Worm (Caenorhabditis elegans): ENCODE results near the gene C31H2.4.

Gene C31H2.4

ce11 chrX:5159645-5160044, at the start of gene C31H2.4:
Gene C31H2.4, minus strand, starts transcription at chrX:5159663.
- no peak for TF ChIP-seq ces-1 (GFP tag; optimal IDR thresholded peaks at IDR 0.05)
- TF ChIP-seq M03D4.4 (tag; optimal IDR thresholded peaks at IDR 0.05) = no peak
- TF ChIP-seq unc-39 (tag; optimal IDR thresholded peaks at IDR 0.05) = no peak
- TF ChIP-seq cnd-1 (tag; optimal IDR thresholded peaks at IDR 0.05) = no peak
- no peak for TF ChIP-seq tbx-8 (GFP tag; optimal IDR thresholded peaks at IDR 0.05)
- TF ChIP-seq nhr-237 (tag; optimal IDR thresholded peaks at IDR 0.05) = no peak
- no peak for TF ChIP-seq sem-2 (GFP tag; optimal IDR thresholded peaks at IDR 0.05)
- TF ChIP-seq unc-62 (GFP tag; optimal IDR thresholded peaks at IDR 0.05) = no peak
- TF ChIP-seq unc-120 (tag; optimal IDR thresholded peaks at IDR 0.05; ENCODE audit: poor library complexity, severe bottlenecking) = no peak
- no peak for TF ChIP-seq blmp-1 (tag; optimal IDR thresholded peaks at IDR 0.05)
- TF ChIP-seq sptf-1 (tag; optimal IDR thresholded peaks at IDR 0.05) = no peak
- TF ChIP-seq mep-1 (tag; optimal IDR thresholded peaks at IDR 0.05) = no peak
- no peak for TF ChIP-seq ceh-43 (GFP tag; optimal IDR thresholded peaks at IDR 0.05)
- TF ChIP-seq zip-8 (tag; optimal IDR thresholded peaks at IDR 0.05) = no peak
- no peak for TF ChIP-seq hlh-1 (tag; optimal IDR thresholded peaks at IDR 0.05)
- TF ChIP-seq drap-1 (GFP tag; optimal IDR thresholded peaks at IDR 0.05) = no peak
- TF ChIP-seq nhr-76 (tag; optimal IDR thresholded peaks at IDR 0.05) = no peak
- no peak for TF ChIP-seq mls-2 (tag; optimal IDR thresholded peaks at IDR 0.05)
- no peak for TF ChIP-seq ceh-83 (GFP tag; optimal IDR thresholded peaks at IDR 0.05)
- TF ChIP-seq nhr-28 (tag; optimal IDR thresholded peaks at IDR 0.05) = no peak

ce11 chrX:5208831-5209230, 49.4 kb upstream of the C31H2.4 start:
- TF ChIP-seq ham-2 (GFP tag; optimal IDR thresholded peaks at IDR 0.05) (no peak), mab-5 (tag; optimal IDR thresholded peaks at IDR 0.05) (no peak), unc-39 (tag; optimal IDR thresholded peaks at IDR 0.05) (no peak), ces-1 (GFP tag; optimal IDR thresholded peaks at IDR 0.05) (no peak), unc-120 (tag; optimal IDR thresholded peaks at IDR 0.05; ENCODE audit: poor library complexity, severe bottlenecking) (no peak), blmp-1 (tag; optimal IDR thresholded peaks at IDR 0.05) (no peak), ceh-83 (GFP tag; optimal IDR thresholded peaks at IDR 0.05) (no peak), nhr-28 (tag; optimal IDR thresholded peaks at IDR 0.05) (no peak), nhr-76 (tag; optimal IDR thresholded peaks at IDR 0.05) (no peak), drap-1 (GFP tag; optimal IDR thresholded peaks at IDR 0.05) (no peak), snpc-4 (tag; optimal IDR thresholded peaks at IDR 0.05) (no peak), hlh-1 (tag; optimal IDR thresholded peaks at IDR 0.05) (no peak), ceh-39 (tag; optimal IDR thresholded peaks at IDR 0.05) (no peak), nhr-12 (tag; optimal IDR thresholded peaks at IDR 0.05) (no peak), nhr-2 (tag; optimal IDR thresholded peaks at IDR 0.05) (no peak), ceh-43 (GFP tag; optimal IDR thresholded peaks at IDR 0.05) (no peak), mep-1 (tag; optimal IDR thresholded peaks at IDR 0.05) (no peak), mls-2 (tag; optimal IDR thresholded peaks at IDR 0.05) (no peak), sem-2 (GFP tag; optimal IDR thresholded peaks at IDR 0.05) (no peak)

- TF ChIP-seq hlh-1 (tag; optimal IDR thresholded peaks at IDR 0.05) (peak; percentile 4), lsy-2 (tag; optimal IDR thresholded peaks at IDR 0.05) (no peak)
Measured at ce11 chrX:5208326-5208725, 48.9 kb upstream of the C31H2.4 start.

- no peak for TF ChIP-seq lsy-2 (tag; optimal IDR thresholded peaks at IDR 0.05)
- peak; percentile 22 for TF ChIP-seq ceh-83 (GFP tag; optimal IDR thresholded peaks at IDR 0.05)
Measured at ce11 chrX:5207819-5208218, 48.4 kb upstream of the C31H2.4 start.

ce11 chrX:5205561-5205960, 46.1 kb upstream of the C31H2.4 start, which contains the start of gene H28G03.2:
Gene H28G03.2, plus strand, starts transcription at chrX:5205760.
- TF ChIP-seq zip-8 (tag; optimal IDR thresholded peaks at IDR 0.05) = no peak
- no peak for TF ChIP-seq nhr-76 (tag; optimal IDR thresholded peaks at IDR 0.05)
- no peak for TF ChIP-seq M03D4.4 (tag; optimal IDR thresholded peaks at IDR 0.05)
- TF ChIP-seq mab-5 (tag; optimal IDR thresholded peaks at IDR 0.05) = no peak
- TF ChIP-seq sptf-1 (tag; optimal IDR thresholded peaks at IDR 0.05) = no peak
- peak; percentile 42 for TF ChIP-seq ham-2 (GFP tag; optimal IDR thresholded peaks at IDR 0.05)

- TF ChIP-seq nhr-237 (tag; optimal IDR thresholded peaks at IDR 0.05) (no peak), snpc-4 (tag; optimal IDR thresholded peaks at IDR 0.05) (no peak), unc-62 (GFP tag; optimal IDR thresholded peaks at IDR 0.05) (no peak), nhr-2 (tag; optimal IDR thresholded peaks at IDR 0.05) (no peak), flh-1 (GFP tag; optimal IDR thresholded peaks at IDR 0.05) (no peak), pha-4 (tag; optimal IDR thresholded peaks at IDR 0.05) (no peak), tbx-8 (GFP tag; optimal IDR thresholded peaks at IDR 0.05) (no peak), lin-32 (GFP tag; optimal IDR thresholded peaks at IDR 0.05) (no peak), mab-5 (tag; optimal IDR thresholded peaks at IDR 0.05) (no peak), hlh-1 (tag; optimal IDR thresholded peaks at IDR 0.05) (no peak), nhr-12 (tag; optimal IDR thresholded peaks at IDR 0.05) (no peak), ceh-43 (GFP tag; optimal IDR thresholded peaks at IDR 0.05) (no peak), sptf-1 (tag; optimal IDR thresholded peaks at IDR 0.05) (no peak), drap-1 (GFP tag; optimal IDR thresholded peaks at IDR 0.05) (no peak), nhr-76 (tag; optimal IDR thresholded peaks at IDR 0.05) (no peak), unc-120 (tag; optimal IDR thresholded peaks at IDR 0.05; ENCODE audit: poor library complexity, severe bottlenecking) (no peak), mep-1 (tag; optimal IDR thresholded peaks at IDR 0.05) (no peak), M03D4.4 (tag; optimal IDR thresholded peaks at IDR 0.05) (no peak), elt-3 (tag; optimal IDR thresholded peaks at IDR 0.05) (no peak), ceh-39 (tag; optimal IDR thresholded peaks at IDR 0.05) (no peak)
Measured at ce11 chrX:5202923-5203322, 43.5 kb upstream of the C31H2.4 start.

Data from whole organism, mixed stage, embryonic.